Fruit fly (Drosophila melanogaster) whole organism, embryonic: Measurements from ENCODE around the gene CG5768.

Source experiments
- Abd-B ChIP-seq: fragments of 200-800 bp; sonication (Bioruptor generic); optimal IDR thresholded peaks from 2 replicates; lab custom pipeline; 2018; ENCODE audit warnings: missing biosample characterization, mild to moderate bottlenecking, missing genetic modification characterization, moderate library complexity
- Aef1 ChIP-seq: fragments of 200-800 bp; sonication (Bioruptor generic); IDR thresholded peaks from 3 replicates; pipeline ENCODE4 v1.3.6; 2022; ENCODE audit warnings: missing biosample characterization, missing genetic modification characterization
- B-H2 ChIP-seq: fragments of 200-800 bp; sonication (Bioruptor generic); optimal IDR thresholded peaks from 2 replicates; lab custom pipeline; 2018; ENCODE audit warnings: missing biosample characterization, mild to moderate bottlenecking, missing genetic modification characterization
- CG10267 ChIP-seq: fragments of 200-800 bp; sonication (Bioruptor generic); optimal IDR thresholded peaks from 2 replicates; lab custom pipeline; 2018; ENCODE audit warnings: missing biosample characterization, mild to moderate bottlenecking, missing genetic modification characterization, moderate library complexity
- CG10274 ChIP-seq: fragments of 200-800 bp; sonication (Bioruptor generic); optimal IDR thresholded peaks from 3 replicates; lab custom pipeline; 2017; ENCODE audit warnings: missing biosample characterization, mild to moderate bottlenecking, missing genetic modification characterization
- CG10431 ChIP-seq: fragments of 200-800 bp; sonication (Bioruptor generic); optimal IDR thresholded peaks from 3 replicates; lab custom pipeline; 2018; ENCODE audit warnings: missing biosample characterization, mild to moderate bottlenecking, missing genetic modification characterization
- CG11504 ChIP-seq: fragments of 200-800 bp; sonication (Bioruptor generic); optimal IDR thresholded peaks from 3 replicates; lab custom pipeline; 2019; ENCODE audit warnings: missing biosample characterization, mild to moderate bottlenecking, missing genetic modification characterization, moderate library complexity
- CG11723 ChIP-seq: fragments of 200-800 bp; sonication (Bioruptor generic); optimal IDR thresholded peaks from 2 replicates; lab custom pipeline; 2017; ENCODE audit warnings: missing biosample characterization, mild to moderate bottlenecking, missing genetic modification characterization
- CG13287 ChIP-seq: fragments of 200-800 bp; sonication (Bioruptor generic); IDR thresholded peaks from 2 replicates; pipeline ENCODE4 v1.3.6; 2022; ENCODE audit warnings: missing biosample characterization, missing genetic modification characterization; ENCODE audit not compliant: partially characterized antibody
- CG14860 ChIP-seq: fragments of 200-800 bp; sonication (Bioruptor generic); IDR thresholded peaks from 3 replicates; pipeline ENCODE4 v1.3.6; 2022; ENCODE audit warnings: missing biosample characterization, missing genetic modification characterization; ENCODE audit not compliant: partially characterized antibody
- CG1529 ChIP-seq: fragments of 200-800 bp; sonication (Bioruptor generic); optimal IDR thresholded peaks from 3 replicates; lab custom pipeline; 2018; ENCODE audit warnings: missing biosample characterization, missing genetic modification characterization
- CG2116 ChIP-seq: fragments of 200-800 bp; sonication (Bioruptor generic); optimal IDR thresholded peaks from 3 replicates; lab custom pipeline; 2018; ENCODE audit warnings: missing biosample characterization, mild to moderate bottlenecking, missing genetic modification characterization
- CG33213 ChIP-seq: fragments of 200-800 bp; sonication (Bioruptor generic); optimal IDR thresholded peaks from 3 replicates; lab custom pipeline; 2016; ENCODE audit warnings: missing biosample characterization, missing genetic modification characterization
- CG5245 ChIP-seq: fragments of 200-800 bp; sonication (Bioruptor generic); optimal IDR thresholded peaks from 3 replicates; lab custom pipeline; 2016; ENCODE audit warnings: missing biosample characterization, missing genetic modification characterization
- CG8944 ChIP-seq: fragments of 200-800 bp; sonication (Bioruptor generic); optimal IDR thresholded peaks from 3 replicates; lab custom pipeline; 2016; ENCODE audit warnings: missing biosample characterization, missing genetic modification characterization
- CG9215 ChIP-seq: fragments of 200-800 bp; sonication (Bioruptor generic); IDR thresholded peaks from 2 replicates; pipeline ENCODE4 v1.3.6; 2022; ENCODE audit warnings: missing biosample characterization, missing genetic modification characterization
- CG9797 ChIP-seq: fragments of 200-800 bp; sonication (Bioruptor generic); optimal IDR thresholded peaks from 3 replicates; lab custom pipeline; 2018; ENCODE audit warnings: missing biosample characterization, mild to moderate bottlenecking, missing genetic modification characterization
- CG9876 ChIP-seq: fragments of 200-800 bp; sonication (Bioruptor generic); optimal IDR thresholded peaks from 2 replicates; lab custom pipeline; 2016; ENCODE audit warnings: missing biosample characterization, missing genetic modification characterization
- CTCF ChIP-seq: fragments of 200-800 bp; sonication (Bioruptor generic); optimal IDR thresholded peaks from 2 replicates; lab custom pipeline; 2017; ENCODE audit warnings: missing biosample characterization, mild to moderate bottlenecking, missing genetic modification characterization, moderate library complexity
- Doc2 ChIP-seq: fragments of 200-800 bp; sonication (Bioruptor generic); IDR thresholded peaks from 2 replicates; pipeline ENCODE4 v1.3.6; 2022; ENCODE audit warnings: missing biosample characterization, missing genetic modification characterization
- E2f2 ChIP-seq: fragments of 200-800 bp; sonication (Bioruptor generic); IDR thresholded peaks from 2 replicates; pipeline ENCODE4 v1.3.6; 2022; ENCODE audit warnings: missing biosample characterization, missing genetic modification characterization
- Ets97D ChIP-seq: fragments of 200-800 bp; sonication (Bioruptor generic); optimal IDR thresholded peaks from 3 replicates; lab custom pipeline; 2016; ENCODE audit warnings: missing biosample characterization, missing genetic modification characterization
- Fer2 ChIP-seq: fragments of 200-800 bp; sonication (Bioruptor generic); optimal IDR thresholded peaks from 2 replicates; lab custom pipeline; 2018; ENCODE audit warnings: missing biosample characterization, mild to moderate bottlenecking, missing genetic modification characterization, moderate library complexity
- H2.0 ChIP-seq: fragments of 200-800 bp; sonication (Bioruptor generic); IDR thresholded peaks from 2 replicates; pipeline ENCODE4 v1.3.6; 2022; ENCODE audit warnings: missing biosample characterization, missing genetic modification characterization
- HLH54F ChIP-seq: fragments of 200-800 bp; sonication (Bioruptor generic); optimal IDR thresholded peaks from 3 replicates; lab custom pipeline; 2016; ENCODE audit warnings: missing biosample characterization, missing genetic modification characterization
- Hmx ChIP-seq: fragments of 200-800 bp; sonication (Bioruptor generic); optimal IDR thresholded peaks from 2 replicates; lab custom pipeline; 2016; ENCODE audit warnings: missing biosample characterization, missing genetic modification characterization
- Hr51 ChIP-seq, 2 experiments: fragments of 200-800 bp; sonication (Bioruptor generic); optimal IDR thresholded peaks; 2 replicates in 1 of 2; 3 replicates in 1 of 2; lab custom pipeline; 2016 to 2018; ENCODE audit warnings: missing biosample characterization in 2 of 2, missing genetic modification characterization in 2 of 2, mild to moderate bottlenecking in 1 of 2, moderate library complexity in 1 of 2
- MBD-R2 ChIP-seq: fragments of 200-800 bp; sonication (Bioruptor generic); IDR thresholded peaks from 2 replicates; pipeline ENCODE4 v1.3.6; 2022; ENCODE audit warnings: missing biosample characterization, missing genetic modification characterization
- MESR4 ChIP-seq: fragments of 200-800 bp; sonication (Bioruptor generic); optimal IDR thresholded peaks from 2 replicates; lab custom pipeline; 2018; ENCODE audit warnings: missing biosample characterization, mild to moderate bottlenecking, missing genetic modification characterization, moderate library complexity
- Med ChIP-seq: fragments of 200-800 bp; sonication (Bioruptor generic); peaks from one replicate; lab custom pipeline; 2016; ENCODE audit warnings: missing biosample characterization, missing genetic modification characterization, mild to moderate bottlenecking, inconsistent platforms, moderate library complexity
- Myb ChIP-seq: fragments of 200-800 bp; sonication (Bioruptor generic); optimal IDR thresholded peaks from 2 replicates; lab custom pipeline; 2016; ENCODE audit warnings: missing biosample characterization, missing genetic modification characterization
- Neu2 ChIP-seq: fragments of 200-800 bp; sonication (Bioruptor generic); optimal IDR thresholded peaks from 3 replicates; lab custom pipeline; 2016; ENCODE audit warnings: missing biosample characterization, missing genetic modification characterization, borderline replicate concordance
- Scr ChIP-seq: fragments of 200-800 bp; sonication (Bioruptor generic); IDR thresholded peaks from 2 replicates; pipeline ENCODE4 v1.3.6; 2022; ENCODE audit warnings: missing biosample characterization, missing genetic modification characterization; ENCODE audit not compliant: partially characterized antibody
- Six4 ChIP-seq: fragments of 200-800 bp; sonication (Bioruptor generic); optimal IDR thresholded peaks from 2 replicates; lab custom pipeline; 2016; ENCODE audit warnings: missing biosample characterization, missing genetic modification characterization
- Ssrp ChIP-seq: fragments of 200-800 bp; sonication (Bioruptor generic); optimal IDR thresholded peaks from 2 replicates; lab custom pipeline; 2018; ENCODE audit warnings: missing biosample characterization, mild to moderate bottlenecking, missing genetic modification characterization, moderate library complexity
- YL-1 ChIP-seq: fragments of 200-800 bp; sonication (Bioruptor generic); optimal IDR thresholded peaks from 3 replicates; lab custom pipeline; 2017; ENCODE audit warnings: missing biosample characterization, mild to moderate bottlenecking, missing genetic modification characterization
- aop ChIP-seq: fragments of 200-800 bp; sonication (Bioruptor generic); IDR thresholded peaks from 2 replicates; pipeline ENCODE4 v1.3.6; 2022; ENCODE audit warnings: missing biosample characterization, missing genetic modification characterization
- ato ChIP-seq: fragments of 200-800 bp; sonication (Bioruptor generic); IDR thresholded peaks from 2 replicates; pipeline ENCODE4 v1.3.6; 2022; ENCODE audit warnings: missing biosample characterization, missing genetic modification characterization; ENCODE audit not compliant: partially characterized antibody
- ci ChIP-seq: fragments of 200-800 bp; sonication (Bioruptor generic); IDR thresholded peaks from 3 replicates; pipeline ENCODE4 v1.3.6; 2022; ENCODE audit warnings: missing biosample characterization, missing genetic modification characterization
- corto ChIP-seq: fragments of 200-800 bp; sonication (Bioruptor generic); optimal IDR thresholded peaks from 2 replicates; lab custom pipeline; 2016; ENCODE audit warnings: missing biosample characterization, mild to moderate bottlenecking, missing genetic modification characterization, moderate library complexity
- danr ChIP-seq: fragments of 200-800 bp; sonication (Bioruptor generic); IDR thresholded peaks from 2 replicates; pipeline ENCODE4 v1.3.6; 2022; ENCODE audit warnings: missing biosample characterization, missing genetic modification characterization
- dysf ChIP-seq: fragments of 200-800 bp; sonication (Bioruptor generic); IDR thresholded peaks from 3 replicates; pipeline ENCODE4 v1.3.6; 2022; ENCODE audit warnings: missing biosample characterization, missing genetic modification characterization
- fd3F ChIP-seq: fragments of 200-800 bp; sonication (Bioruptor generic); optimal IDR thresholded peaks from 2 replicates; lab custom pipeline; 2018; ENCODE audit warnings: missing biosample characterization, mild to moderate bottlenecking, missing genetic modification characterization, moderate library complexity
- fu2 ChIP-seq: fragments of 200-800 bp; sonication (Bioruptor generic); optimal IDR thresholded peaks from 2 replicates; lab custom pipeline; 2016; ENCODE audit warnings: missing biosample characterization, missing genetic modification characterization
- gfzf ChIP-seq: fragments of 200-800 bp; sonication (Bioruptor generic); optimal IDR thresholded peaks from 2 replicates; lab custom pipeline; 2016; ENCODE audit warnings: missing biosample characterization, mild to moderate bottlenecking, missing genetic modification characterization, moderate library complexity
- gsb-n ChIP-seq: fragments of 200-800 bp; sonication (Bioruptor generic); optimal IDR thresholded peaks from 3 replicates; lab custom pipeline; 2018; ENCODE audit warnings: missing biosample characterization, mild to moderate bottlenecking, missing genetic modification characterization
- kah ChIP-seq: fragments of 200-800 bp; sonication (Bioruptor generic); optimal IDR thresholded peaks from 2 replicates; lab custom pipeline; 2018; ENCODE audit warnings: missing biosample characterization, mild to moderate bottlenecking, missing genetic modification characterization
- lola ChIP-seq, 3 experiments: fragments of >200 bp in 2 of 3; fragments of 200-800 bp in 1 of 3; sonication (Bioruptor generic) in 1 of 3; optimal IDR thresholded peaks; 2 replicates each; lab custom pipeline; 2017 to 2019; ENCODE audit warnings: missing biosample characterization in 3 of 3, missing genetic modification characterization in 3 of 3, mild to moderate bottlenecking in 1 of 3, moderate library complexity in 1 of 3
- pb ChIP-seq: fragments of 200-800 bp; sonication (Bioruptor generic); optimal IDR thresholded peaks from 3 replicates; lab custom pipeline; 2016; ENCODE audit warnings: missing biosample characterization, missing genetic modification characterization
- pfk ChIP-seq: fragments of 200-800 bp; sonication (Bioruptor generic); optimal IDR thresholded peaks from 2 replicates; lab custom pipeline; 2018; ENCODE audit warnings: missing biosample characterization, mild to moderate bottlenecking, missing genetic modification characterization, moderate library complexity
- pnt ChIP-seq: fragments of 200-800 bp; sonication (Bioruptor generic); optimal IDR thresholded peaks from 3 replicates; lab custom pipeline; 2016; ENCODE audit warnings: missing biosample characterization, missing genetic modification characterization
- vfl ChIP-seq: fragments of 200-800 bp; sonication (Bioruptor generic); optimal IDR thresholded peaks from 2 replicates; lab custom pipeline; 2016; ENCODE audit warnings: missing biosample characterization, missing genetic modification characterization
- vnd ChIP-seq: fragments of 200-800 bp; sonication (Bioruptor generic); IDR thresholded peaks from 3 replicates; pipeline ENCODE4 v1.3.6; 2022; ENCODE audit warnings: missing biosample characterization, missing genetic modification characterization; ENCODE audit not compliant: partially characterized antibody
- zfh1 ChIP-seq: fragments of 200-800 bp; sonication (Bioruptor generic); IDR thresholded peaks from 3 replicates; pipeline ENCODE4 v1.3.6; 2022; ENCODE audit warnings: missing biosample characterization, missing genetic modification characterization

CG5768 gene

DNA sequence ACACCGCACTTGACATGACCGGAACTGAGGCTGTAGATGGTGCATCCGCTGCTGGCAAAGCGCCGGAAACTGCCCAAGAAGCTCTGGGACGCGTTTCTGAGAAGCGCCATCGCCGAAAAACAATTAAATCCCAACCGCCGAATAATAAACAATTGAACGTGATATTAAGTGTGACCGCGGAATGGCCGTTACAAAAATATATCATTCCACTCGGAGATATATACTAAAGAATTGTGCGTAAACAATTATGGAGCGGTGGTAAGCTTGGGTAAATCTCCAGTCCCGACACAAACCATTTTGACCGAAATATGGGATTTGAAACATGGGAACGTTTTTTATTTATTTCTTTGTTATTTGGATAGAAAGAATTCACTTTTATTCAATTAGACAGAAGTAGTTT is 30.2 kb downstream of the CG5768 start, which contains the start of gene CG18528 (continued):
- no peak for TF ChIP-seq pnt (GFP tag; lab: Kevin White, UChicago)
- TF ChIP-seq CG33213 (GFP tag; lab: Kevin White, UChicago) = peak; percentile 66
- no peak for TF ChIP-seq pb
- TF ChIP-seq Hr51 (GFP tag; optimal IDR thresholded peaks at IDR 0.05; lab: Kevin White, UChicago) = no peak
- no peak for TF ChIP-seq Aef1
- peak; percentile 52 for TF ChIP-seq CG2116 (GFP tag; lab: Kevin White, UChicago)
- TF ChIP-seq B-H2 (GFP tag; lab: Kevin White, UChicago) = no peak
- TF ChIP-seq MESR4 = peak; percentile 17
- no peak for TF ChIP-seq vfl (GFP tag; lab: Kevin White, UChicago)
- no peak for TF ChIP-seq H2.0 (GFP tag; lab: Robert Waterston, UW)
- TF ChIP-seq pfk = no peak
- TF ChIP-seq Abd-B (GFP tag; lab: Kevin White, UChicago) = peak; percentile 82
- 0 out of 3 replicates have a peak, but pooled peaks have one; percentile 6 for TF ChIP-seq dysf (GFP tag; lab: Robert Waterston, UW)
- peak; percentile 31 for TF ChIP-seq Scr (GFP tag; lab: Robert Waterston, UW)
- no peak for TF ChIP-seq CG11504 (tag; lab: Kevin White, UChicago)
- no peak for TF ChIP-seq Fer2 (tag; lab: Kevin White, UChicago)
- no peak for TF ChIP-seq vnd (GFP tag; lab: Robert Waterston, UW)
- TF ChIP-seq CG1529 = no peak
- peak; percentile 52; the same call in 1 of the 2 replicates for TF ChIP-seq CG13287
- TF ChIP-seq aop (GFP tag; lab: Robert Waterston, UW) = no peak
- TF ChIP-seq gsb-n (tag; lab: Kevin White, UChicago) = no peak
- TF ChIP-seq CTCF = peak; percentile 62
- no peak for TF ChIP-seq CG14860 (GFP tag; lab: Robert Waterston, UW)
- no peak for TF ChIP-seq kah
- no peak for TF ChIP-seq fd3F
- no peak for TF ChIP-seq HLH54F (GFP tag; lab: Kevin White, UChicago)
- TF ChIP-seq CG10274 (GFP tag; lab: Kevin White, UChicago) = no peak
- TF ChIP-seq Hmx = no peak
- TF ChIP-seq CG5245 = no peak
- TF ChIP-seq Ssrp = no peak
- TF ChIP-seq CG11723 (GFP tag; lab: Kevin White, UChicago) = no peak
- no peak for TF ChIP-seq CG9876
- TF ChIP-seq E2f2 (GFP tag; lab: Robert Waterston, UW) = peak; percentile 68
- TF ChIP-seq zfh1 = peak; percentile 31; the same call in 1 of the 3 replicates
- TF ChIP-seq ci (GFP tag; lab: Robert Waterston, UW) = peak; percentile 33; the same call in 1 of the 3 replicates
- no peak for TF ChIP-seq Doc2 (GFP tag; lab: Robert Waterston, UW)
- TF ChIP-seq CG9215 (GFP tag; lab: Robert Waterston, UW) = no peak
- no peak for TF ChIP-seq Six4 (GFP tag; lab: Kevin White, UChicago)
- no peak for TF ChIP-seq danr (GFP tag; lab: Robert Waterston, UW)
- no peak for TF ChIP-seq CG10267 (tag; lab: Kevin White, UChicago)
- TF ChIP-seq Neu2 (GFP tag; lab: Kevin White, UChicago) = no peak

DNA sequence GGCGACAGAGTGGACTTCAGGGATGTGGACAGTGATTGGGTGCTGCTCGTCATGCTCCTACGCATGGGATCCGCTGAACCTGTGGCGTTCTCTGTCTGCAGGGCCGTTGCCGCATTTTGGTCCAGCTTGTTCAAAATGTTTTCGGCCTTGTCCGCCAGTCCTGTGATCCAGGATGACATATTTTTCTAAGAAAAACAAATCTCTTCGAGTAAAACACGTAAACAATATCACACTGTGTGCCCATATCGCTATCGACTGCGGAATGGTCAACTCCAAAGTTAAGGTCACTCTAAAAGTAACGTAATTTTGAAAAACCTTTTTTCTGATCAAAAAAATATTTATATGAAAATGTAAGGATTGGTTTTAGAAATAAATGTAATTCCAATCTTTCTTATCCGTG is 32.4 kb downstream of the CG5768 start, which contains the start of gene Golgin84:
Golgin84 (minus strand) TSS at position 241 of the 400 bp plus-strand sequence.
- no peak for TF ChIP-seq corto (GFP tag; lab: Kevin White, UChicago)
- no peak for TF ChIP-seq CG10431 (GFP tag; lab: Kevin White, UChicago)
- TF ChIP-seq ato = peak; percentile 22; the same call in 1 of the 2 replicates
- peak; percentile 94 for TF ChIP-seq Myb (GFP tag; lab: Kevin White, UChicago)
- no peak for TF ChIP-seq CG8944 (GFP tag; lab: Kevin White, UChicago)
- peak; percentile 62 for TF ChIP-seq CG9797 (GFP tag; lab: Kevin White, UChicago)
- TF ChIP-seq MBD-R2 (GFP tag; lab: Robert Waterston, UW) = peak; percentile 47
- TF ChIP-seq Med (GFP tag; lab: Kevin White, UChicago) = no peak
- peak; percentile 59 for TF ChIP-seq MESR4
- peak; percentile 26 for TF ChIP-seq YL-1
- TF ChIP-seq gfzf = peak; percentile 71
- no peak for TF ChIP-seq lola (GFP tag; optimal IDR thresholded peaks at IDR 0.05; lab: Kevin White, UChicago)
- peak; percentile 16 for TF ChIP-seq Ets97D (GFP tag; lab: Kevin White, UChicago)
- no peak for TF ChIP-seq fu2 (GFP tag; lab: Kevin White, UChicago)
